Worm (Caenorhabditis elegans): Measurements from ENCODE around the gene F12F6.1.

Gene F12F6.1

ce11 chrIV:11635437-11636408 lies 52.0 kb downstream of the F12F6.1 start, which contains the start of gene mars-1:
mars-1 (minus strand) TSS chrIV:11635487.
- TF ChIP-seq lim-6 (tag; optimal IDR thresholded peaks at IDR 0.05) (peak; percentile 54), eyg-1 (tag; optimal IDR thresholded peaks at IDR 0.05) (peak; percentile 18), C38D4.7 (GFP tag; optimal IDR thresholded peaks at IDR 0.05) (no peak), hlh-8 (tag; optimal IDR thresholded peaks at IDR 0.05) (peak; percentile 51), tbx-7 (tag; optimal IDR thresholded peaks at IDR 0.05) (peak; percentile 79), unc-86 (tag; optimal IDR thresholded peaks at IDR 0.05) (peak; percentile 57), fkh-10 (GFP tag; optimal IDR thresholded peaks at IDR 0.05) (no peak), Y22D7AL.16 (tag; optimal IDR thresholded peaks at IDR 0.05) (no peak), sdc-2 (tag; optimal IDR thresholded peaks at IDR 0.05) (no peak), odd-2 (tag; optimal IDR thresholded peaks at IDR 0.05) (no peak), pros-1 (tag; optimal IDR thresholded peaks at IDR 0.05) (no peak), hlh-13 (GFP tag; optimal IDR thresholded peaks at IDR 0.05) (no peak), K09A11.1 (tag; optimal IDR thresholded peaks at IDR 0.05; ENCODE audit: insufficient read depth) (no peak), zip-5 (tag; optimal IDR thresholded peaks at IDR 0.05) (peak; percentile 93), sox-2 (GFP tag; IDR thresholded peaks at IDR 0.05) (no peak), dve-1 (tag; optimal IDR thresholded peaks at IDR 0.05) (no peak), syd-9 (tag; optimal IDR thresholded peaks at IDR 0.05) (peak; percentile 32), pha-4 (tag; optimal IDR thresholded peaks at IDR 0.05) (no peak), pqm-1 (tag; optimal IDR thresholded peaks at IDR 0.05) (peak; percentile 64), ceh-24 (tag; optimal IDR thresholded peaks at IDR 0.05) (no peak), pat-9 (tag; optimal IDR thresholded peaks at IDR 0.05) (no peak), elt-4 (tag; optimal IDR thresholded peaks at IDR 0.05) (no peak), unc-55 (GFP tag; optimal IDR thresholded peaks at IDR 0.05) (no peak), ceh-31 (tag; optimal IDR thresholded peaks at IDR 0.05) (peak; percentile 94), fkh-6 (tag; optimal IDR thresholded peaks at IDR 0.05) (no peak), unc-42 (tag; optimal IDR thresholded peaks at IDR 0.05) (peak; percentile 60), F13H6.1 (tag; optimal IDR thresholded peaks at IDR 0.05) (peak; percentile 72), ref-2 (tag; optimal IDR thresholded peaks at IDR 0.05) (peak; percentile 37), ceh-14 (tag; optimal IDR thresholded peaks at IDR 0.05) (peak; percentile 62), pax-1 (tag; optimal IDR thresholded peaks at IDR 0.05) (no peak), ceh-48 (tag; optimal IDR thresholded peaks at IDR 0.05) (no peak), ama-1 (optimal IDR thresholded peaks at IDR 0.05) (no peak), T23F11.4 (GFP tag; optimal IDR thresholded peaks at IDR 0.05) (no peak), ceh-22 (tag; optimal IDR thresholded peaks at IDR 0.05) (no peak), hlh-15 (tag; optimal IDR thresholded peaks at IDR 0.05) (no peak), elt-2 (tag; optimal IDR thresholded peaks at IDR 0.05) (peak; percentile 59), K02D7.2 (tag; optimal IDR thresholded peaks at IDR 0.05) (no peak), pag-3 (tag; optimal IDR thresholded peaks at IDR 0.05; ENCODE audit: borderline replicate concordance) (no peak), ceh-6 (GFP tag; optimal IDR thresholded peaks at IDR 0.05) (no peak), unc-3 (GFP tag; conservative IDR thresholded peaks at IDR 0.05) (no peak), unc-3 (tag; optimal IDR thresholded peaks at IDR 0.05) (peak; percentile 60), ets-4 (tag; optimal IDR thresholded peaks at IDR 0.05) (peak; percentile 90), ceh-30 (tag; optimal IDR thresholded peaks at IDR 0.05) (no peak), nfya-1 (tag; optimal IDR thresholded peaks at IDR 0.05) (no peak), ceh-34 (tag; optimal IDR thresholded peaks at IDR 0.05) (peak; percentile 76), rnt-1 (tag; optimal IDR thresholded peaks at IDR 0.05) (peak; percentile 49), nhr-232 (tag; optimal IDR thresholded peaks at IDR 0.05) (no peak), hlh-6 (tag; optimal IDR thresholded peaks at IDR 0.05) (no peak), madf-2 (tag; optimal IDR thresholded peaks at IDR 0.05) (no peak), pha-2 (tag; optimal IDR thresholded peaks at IDR 0.05) (no peak), npax-4 (tag; optimal IDR thresholded peaks at IDR 0.05) (no peak), lin-11 (tag; optimal IDR thresholded peaks at IDR 0.05) (no peak)
